Fruit fly (Drosophila melanogaster) whole organism, adult: ENCODE data around the gene CG11899.
A peak's percentile ranks its signal among the peaks of the same experiment; 100 is the strongest.

Experiments
- CG11617 ChIP-seq: fragments of 200-800 bp; sonication (Bioruptor generic); optimal IDR thresholded peaks from 2 replicates; lab custom pipeline; 2017; ENCODE audit warnings: mild to moderate bottlenecking, missing biosample characterization, missing genetic modification reagents, missing genetic modification characterization
- CG12768 ChIP-seq: fragments of 200-800 bp; sonication (Bioruptor generic); optimal IDR thresholded peaks from 2 replicates; lab custom pipeline; 2017; ENCODE audit warnings: missing biosample characterization, missing genetic modification characterization, mild to moderate bottlenecking, moderate library complexity, missing genetic modification reagents
- CG14711 ChIP-seq: fragments of 200-800 bp; sonication (Bioruptor generic); optimal IDR thresholded peaks from 2 replicates; lab custom pipeline; 2018; ENCODE audit warnings: missing biosample characterization, mild to moderate bottlenecking, missing genetic modification characterization, moderate library complexity
- CG1620 ChIP-seq: fragments of 200-800 bp; sonication (Bioruptor generic); optimal IDR thresholded peaks from 2 replicates; lab custom pipeline; 2016; ENCODE audit warnings: missing biosample characterization, missing genetic modification characterization
- CG33017 ChIP-seq: fragments of 200-800 bp; sonication (Bioruptor generic); optimal IDR thresholded peaks from 2 replicates; lab custom pipeline; 2018; ENCODE audit warnings: missing biosample characterization, mild to moderate bottlenecking, missing genetic modification characterization, moderate library complexity
- CG5204 ChIP-seq: fragments of 200-800 bp; sonication (Bioruptor generic); optimal IDR thresholded peaks from 2 replicates; lab custom pipeline; 2016; ENCODE audit warnings: missing biosample characterization, missing genetic modification characterization
- CG7045 ChIP-seq: fragments of 200-800 bp; sonication (Bioruptor generic); optimal IDR thresholded peaks from 2 replicates; lab custom pipeline; 2017; ENCODE audit warnings: missing biosample characterization, mild to moderate bottlenecking, missing genetic modification characterization
- CG7101 ChIP-seq: fragments of 200-800 bp; sonication (Bioruptor generic); optimal IDR thresholded peaks from 2 replicates; lab custom pipeline; 2018; ENCODE audit warnings: missing biosample characterization, mild to moderate bottlenecking, missing genetic modification characterization, moderate library complexity
- Clk ChIP-seq: fragments of 200-800 bp; sonication (Bioruptor generic); optimal IDR thresholded peaks from 2 replicates; lab custom pipeline; 2017; ENCODE audit warnings: missing biosample characterization, missing genetic modification characterization
- Crg-1 ChIP-seq: fragments of 200-800 bp; sonication (Bioruptor generic); optimal IDR thresholded peaks from 2 replicates; lab custom pipeline; 2016; ENCODE audit warnings: missing biosample characterization, missing genetic modification characterization
- Hr96 ChIP-seq: fragments of 200-800 bp; sonication (Bioruptor generic); optimal IDR thresholded peaks from 2 replicates; lab custom pipeline; 2016; ENCODE audit warnings: missing biosample characterization, missing genetic modification characterization
- bab1 ChIP-seq: fragments of 200-800 bp; sonication (Bioruptor generic); optimal IDR thresholded peaks from 3 replicates; lab custom pipeline; 2019; ENCODE audit warnings: missing biosample characterization, mild to moderate bottlenecking, missing genetic modification characterization, moderate library complexity
- cic ChIP-seq: fragments of 200-800 bp; sonication (Bioruptor generic); optimal IDR thresholded peaks from 2 replicates; lab custom pipeline; 2017; ENCODE audit warnings: missing biosample characterization, mild to moderate bottlenecking, missing genetic modification characterization, moderate library complexity
- cnc ChIP-seq, 2 experiments: fragments of >200 bp; optimal IDR thresholded peaks; 2 replicates each; lab custom pipeline; 2017
- kay ChIP-seq: fragments of 200-800 bp; sonication (Bioruptor generic); peaks from one replicate; lab custom pipeline; 2016; ENCODE audit warnings: missing biosample characterization, missing genetic modification characterization, borderline replicate concordance
- ovo ChIP-seq: fragments of 200-800 bp; sonication (Bioruptor generic); optimal IDR thresholded peaks from 2 replicates; lab custom pipeline; 2016; ENCODE audit warnings: missing biosample characterization, missing genetic modification characterization
- pad ChIP-seq: fragments of 200-800 bp; sonication (Bioruptor generic); optimal IDR thresholded peaks from 3 replicates; lab custom pipeline; 2017; ENCODE audit warnings: missing biosample characterization, missing genetic modification characterization, mild to moderate bottlenecking, moderate library complexity, missing genetic modification reagents
- tj ChIP-seq: fragments of 200-800 bp; sonication (Bioruptor generic); optimal IDR thresholded peaks from 3 replicates; lab custom pipeline; 2017; ENCODE audit warnings: missing biosample characterization, mild to moderate bottlenecking, missing genetic modification characterization, moderate library complexity
- toe ChIP-seq: fragments of 200-800 bp; sonication (Bioruptor generic); optimal IDR thresholded peaks from 2 replicates; lab custom pipeline; 2016; ENCODE audit warnings: missing biosample characterization, missing genetic modification characterization

Gene CG11899

DNA sequence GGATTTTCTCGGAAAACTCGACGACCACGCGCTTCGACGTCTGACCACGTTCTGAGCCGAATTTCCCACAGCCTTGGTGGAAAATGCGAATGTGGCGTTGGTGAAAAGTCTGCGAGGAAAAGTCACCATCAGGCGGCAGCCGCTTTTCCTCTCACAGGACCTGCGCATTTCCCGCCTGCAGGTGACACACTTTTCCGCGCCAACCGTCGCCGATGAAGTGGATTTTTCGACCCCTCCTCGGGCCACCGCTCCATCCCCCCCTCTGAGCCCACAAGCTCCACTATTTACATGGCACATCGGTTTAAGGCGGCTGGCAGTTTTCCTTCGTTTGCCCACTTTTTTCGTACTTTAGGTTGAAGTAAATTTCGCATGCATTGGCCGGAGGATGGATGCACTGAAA, 5.3 kb upstream of the CG11899 start, which contains the start of gene jus:
jus (minus strand) TSS at position 38 of the 400 bp plus-strand sequence.
- no peak for TF ChIP-seq Clk
- TF ChIP-seq pad (GFP tag; lab: Kevin White, UChicago), result peak; percentile 22

DNA sequence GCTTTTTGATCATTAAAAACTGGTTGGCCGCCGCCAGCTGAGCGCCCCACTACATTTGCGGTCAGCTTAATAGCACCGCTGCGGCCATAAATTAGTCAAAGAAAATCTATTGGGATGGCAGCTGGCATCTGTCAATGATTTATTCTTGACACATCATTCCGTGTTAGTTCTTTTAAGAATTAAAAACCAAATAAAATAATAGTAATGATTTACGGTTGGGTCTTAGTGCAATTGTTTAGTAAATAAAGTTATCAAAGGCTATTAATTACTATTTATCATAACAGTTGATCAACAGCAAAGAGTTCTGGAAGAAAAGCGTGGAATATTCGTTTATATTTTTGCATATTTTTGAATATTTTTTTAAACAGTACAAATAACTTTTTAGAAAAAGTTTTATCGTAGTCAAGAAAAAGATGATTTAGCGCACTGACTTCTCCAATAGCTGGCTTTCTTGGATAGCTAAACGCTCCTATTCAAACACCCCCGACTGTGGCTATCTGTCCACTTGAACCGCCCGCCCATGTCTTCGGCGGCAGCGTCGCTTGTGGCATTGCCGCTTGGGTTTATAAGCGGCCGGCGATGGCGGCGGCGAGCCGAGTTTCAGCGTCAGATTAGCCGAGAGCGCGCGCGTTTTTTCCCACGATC, 3.2 kb upstream of the CG11899 start, which contains the start of gene CG14515:
CG14515 (plus strand) TSS at position 590 of the 645 bp plus-strand sequence.
- TF ChIP-seq tj (GFP tag; lab: Kevin White, UChicago), result no peak
- TF ChIP-seq Crg-1 (GFP tag; lab: Kevin White, UChicago), result no peak
- no peak for TF ChIP-seq toe (GFP tag; lab: Kevin White, UChicago)
- no peak for TF ChIP-seq CG7101 (tag; lab: Kevin White, UChicago)
- no peak for TF ChIP-seq pad (GFP tag; lab: Kevin White, UChicago)
- TF ChIP-seq bab1 (GFP tag; lab: Kevin White, UChicago), result no peak
- no peak for TF ChIP-seq CG5204
- no peak for TF ChIP-seq CG11617 (GFP tag; lab: Kevin White, UChicago)
- TF ChIP-seq kay (GFP tag; lab: Kevin White, UChicago), result no peak
- no peak for TF ChIP-seq ovo
- no peak for TF ChIP-seq Hr96 (GFP tag; lab: Kevin White, UChicago)
- TF ChIP-seq CG14711 (tag; lab: Kevin White, UChicago), result no peak
- TF ChIP-seq CG1620 (GFP tag; lab: Kevin White, UChicago), result no peak
- no peak for TF ChIP-seq CG12768 (GFP tag; lab: Kevin White, UChicago)
- no peak for TF ChIP-seq CG33017 (tag; lab: Kevin White, UChicago)

DNA sequence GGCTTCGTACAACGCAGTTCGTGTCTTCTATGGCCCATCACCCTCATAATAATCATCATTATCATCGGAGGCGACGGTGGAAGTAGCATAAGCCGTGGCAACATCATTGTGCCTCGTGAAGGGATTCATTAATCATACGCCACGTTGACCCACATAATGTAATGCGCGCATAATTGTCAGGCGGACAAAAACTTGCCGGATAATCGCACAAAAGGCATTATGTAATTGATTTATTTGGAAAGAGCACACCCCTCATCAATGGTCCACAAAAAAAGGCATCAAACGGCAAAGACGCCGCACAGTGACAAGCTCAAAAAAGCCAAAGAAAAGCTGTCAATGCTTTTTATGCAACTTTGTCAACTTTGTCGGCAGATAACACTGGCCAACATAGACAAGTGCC, 2.0 kb upstream of the CG11899 start:
- no peak for TF ChIP-seq toe (GFP tag; lab: Kevin White, UChicago)
- TF ChIP-seq cnc (optimal IDR thresholded peaks at IDR 0.05; lab: Kevin White, UChicago), result no peak
- TF ChIP-seq CG7045 (GFP tag; lab: Kevin White, UChicago), result no peak
- no peak for TF ChIP-seq Crg-1 (GFP tag; lab: Kevin White, UChicago)
- no peak for TF ChIP-seq cic
- no peak for TF ChIP-seq kay (GFP tag; lab: Kevin White, UChicago)
- no peak for TF ChIP-seq CG12768 (GFP tag; lab: Kevin White, UChicago)
- no peak for TF ChIP-seq Hr96 (GFP tag; lab: Kevin White, UChicago)
- no peak for TF ChIP-seq CG11617 (GFP tag; lab: Kevin White, UChicago)
- no peak for TF ChIP-seq ovo
- TF ChIP-seq CG5204, result no peak
- TF ChIP-seq CG14711 (tag; lab: Kevin White, UChicago), result no peak
- TF ChIP-seq pad (GFP tag; lab: Kevin White, UChicago), result no peak

dm6 chr3R:29202418-29202817, 2.2 kb downstream of the CG11899 start, which contains the start of gene Mesh1:
TSS of gene Mesh1 (minus strand) at chr3R:29202525.
- TF ChIP-seq bab1 (GFP tag; lab: Kevin White, UChicago) (peak; percentile 23), Hr96 (GFP tag; lab: Kevin White, UChicago) (no peak)

dm6 chr3R:29204033-29204432, 3.8 kb downstream of the CG11899 start, which contains the start of gene Cyt-c1L:
TSS of gene Cyt-c1L (minus strand) at chr3R:29204133.
- TF ChIP-seq Clk (no peak), cnc (optimal IDR thresholded peaks at IDR 0.05; lab: Kevin White, UChicago) (no peak), Hr96 (GFP tag; lab: Kevin White, UChicago) (no peak)

- TF ChIP-seq CG33017 (tag; lab: Kevin White, UChicago) (no peak), CG5204 (no peak), CG1620 (GFP tag; lab: Kevin White, UChicago) (no peak), toe (GFP tag; lab: Kevin White, UChicago) (no peak), Clk (no peak), Crg-1 (GFP tag; lab: Kevin White, UChicago) (no peak)
These were observed 4.6 kb downstream of the CG11899 start for dm6 chr3R:29204612-29205480.

DNA sequence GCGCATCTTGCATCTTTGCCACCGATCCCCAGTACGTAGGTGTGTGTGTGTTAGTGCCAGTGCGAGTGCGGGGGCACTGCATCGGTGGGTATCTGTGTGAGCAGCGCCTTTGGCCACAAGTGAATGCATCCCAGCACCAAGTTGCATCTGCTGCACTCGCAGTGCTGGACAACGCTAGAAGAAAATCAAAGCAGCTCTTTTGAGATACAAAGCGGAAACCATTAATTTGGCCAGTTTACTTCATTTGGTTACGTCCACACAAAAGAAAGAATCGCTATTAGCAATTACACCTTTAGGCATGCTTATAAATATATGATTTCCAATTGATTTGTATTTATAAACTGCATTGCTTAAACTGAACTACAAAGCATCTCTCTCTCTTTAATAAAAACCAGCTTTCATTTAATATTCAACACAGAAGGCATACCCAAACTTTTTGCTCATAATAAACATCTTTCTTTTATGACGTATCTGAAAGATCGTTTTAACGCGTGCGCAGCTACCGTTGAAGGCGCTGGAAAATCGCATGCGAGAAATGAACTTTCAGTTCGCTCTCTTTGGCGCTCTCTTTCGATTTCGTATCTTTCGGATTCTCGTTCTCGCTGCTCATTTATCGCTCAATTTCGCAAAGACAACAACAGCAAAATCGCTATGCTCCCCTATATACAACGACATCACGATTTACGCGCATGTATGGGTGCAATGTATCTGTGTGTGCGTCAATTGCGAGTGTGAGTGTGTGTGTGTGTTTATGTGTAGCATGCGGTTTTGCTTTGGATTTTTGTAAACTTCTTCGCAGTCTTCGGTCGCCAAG, 6.2 kb downstream of the CG11899 start:
- TF ChIP-seq ovo, result no peak
- peak; percentile 62 for TF ChIP-seq tj (GFP tag; lab: Kevin White, UChicago)
